Fruit fly (Drosophila melanogaster) whole organism, prepupa: ENCODE measurements around the gene CG8219.
A peak's percentile ranks its signal among the peaks of the same experiment; 100 is the strongest.

Experiments used
- CG10631 ChIP-seq: fragments of 200-800 bp; sonication (Bioruptor generic); optimal IDR thresholded peaks from 2 replicates; lab custom pipeline; 2016; ENCODE audit warnings: missing biosample characterization, missing genetic modification characterization
- CG10669 ChIP-seq: fragments of 200-800 bp; sonication (Bioruptor generic); optimal IDR thresholded peaks from 3 replicates; lab custom pipeline; 2018; ENCODE audit warnings: missing biosample characterization, mild to moderate bottlenecking, missing genetic modification characterization, moderate library complexity
- CG11294 ChIP-seq: fragments of 200-800 bp; sonication (Bioruptor generic); IDR thresholded peaks from 2 replicates; pipeline ENCODE4 v1.3.6; 2022; ENCODE audit warnings: missing biosample characterization, missing genetic modification characterization
- CG11762 ChIP-seq: fragments of 200-800 bp; sonication (Bioruptor generic); optimal IDR thresholded peaks from 3 replicates; lab custom pipeline; 2016; ENCODE audit warnings: missing biosample characterization, missing genetic modification characterization; ENCODE audit not compliant: insufficient read depth
- CG11902 ChIP-seq: fragments of 200-800 bp; sonication (Bioruptor generic); optimal IDR thresholded peaks from 3 replicates; lab custom pipeline; 2016; ENCODE audit warnings: missing biosample characterization, missing genetic modification characterization
- CG15336 ChIP-seq: fragments of 200-800 bp; sonication (Bioruptor generic); IDR thresholded peaks from 2 replicates; pipeline ENCODE4 v1.3.6; 2022; ENCODE audit warnings: missing biosample characterization, missing genetic modification characterization
- CG1621 ChIP-seq: fragments of 200-800 bp; sonication (Bioruptor generic); optimal IDR thresholded peaks from 3 replicates; lab custom pipeline; 2018; ENCODE audit warnings: missing biosample characterization, mild to moderate bottlenecking, missing genetic modification characterization
- CG16779 ChIP-seq: fragments of 200-800 bp; sonication (Bioruptor generic); optimal IDR thresholded peaks from 3 replicates; lab custom pipeline; 2017; ENCODE audit warnings: missing biosample characterization, mild to moderate bottlenecking, missing genetic modification characterization
- CG3032 ChIP-seq: fragments of 200-800 bp; optimal IDR thresholded peaks from 2 replicates; lab custom pipeline; 2019; ENCODE audit warnings: missing biosample characterization, mild to moderate bottlenecking, missing genetic modification characterization, moderate library complexity
- CG31627 ChIP-seq: fragments of 200-800 bp; sonication (Bioruptor generic); optimal IDR thresholded peaks from 3 replicates; lab custom pipeline; 2016; ENCODE audit warnings: missing biosample characterization, missing genetic modification characterization
- CG32006 ChIP-seq: fragments of 200-800 bp; sonication (Bioruptor generic); optimal IDR thresholded peaks from 3 replicates; lab custom pipeline; 2017; ENCODE audit warnings: missing biosample characterization, mild to moderate bottlenecking, missing genetic modification characterization
- CG3919 ChIP-seq: fragments of 200-800 bp; sonication (Bioruptor generic); optimal IDR thresholded peaks from 3 replicates; lab custom pipeline; 2016; ENCODE audit warnings: missing biosample characterization, missing genetic modification characterization
- CG4318 ChIP-seq: fragments of 200-800 bp; sonication (Bioruptor generic); optimal IDR thresholded peaks from 3 replicates; lab custom pipeline; 2017; ENCODE audit warnings: missing biosample characterization, mild to moderate bottlenecking, missing genetic modification characterization
- CG6276 ChIP-seq: fragments of 200-800 bp; sonication (Bioruptor generic); optimal IDR thresholded peaks from 2 replicates; lab custom pipeline; 2017; ENCODE audit warnings: missing biosample characterization, mild to moderate bottlenecking, missing genetic modification characterization
- CG6792 ChIP-seq: fragments of 200-800 bp; sonication (Bioruptor generic); optimal IDR thresholded peaks from 3 replicates; lab custom pipeline; 2016; ENCODE audit warnings: missing biosample characterization, missing genetic modification characterization
- CG6808 ChIP-seq: fragments of 200-800 bp; sonication (Bioruptor generic); optimal IDR thresholded peaks from 3 replicates; lab custom pipeline; 2017; ENCODE audit warnings: missing biosample characterization, missing genetic modification characterization, mild to moderate bottlenecking, moderate library complexity, missing genetic modification reagents
- CG6854 ChIP-seq: fragments of 200-800 bp; sonication (Bioruptor generic); optimal IDR thresholded peaks from 2 replicates; lab custom pipeline; 2017; ENCODE audit warnings: missing biosample characterization, mild to moderate bottlenecking, missing genetic modification characterization
- CG7368 ChIP-seq: fragments of 200-800 bp; sonication (Bioruptor generic); optimal IDR thresholded peaks from 3 replicates; lab custom pipeline; 2016; ENCODE audit warnings: missing biosample characterization, missing genetic modification characterization
- CG8119 ChIP-seq: fragments of 200-800 bp; sonication (Bioruptor generic); IDR thresholded peaks from 3 replicates; pipeline ENCODE4 v1.3.6; 2022; ENCODE audit warnings: missing biosample characterization, missing genetic modification characterization
- CG8632 ChIP-seq: fragments of 200-800 bp; sonication (Bioruptor generic); optimal IDR thresholded peaks from 3 replicates; lab custom pipeline; 2016; ENCODE audit warnings: missing biosample characterization, missing genetic modification characterization
- Eip78C ChIP-seq: fragments of 200-800 bp; sonication (Bioruptor generic); peaks from one replicate; lab custom pipeline; 2016; ENCODE audit warnings: missing biosample characterization, missing genetic modification characterization
- Eip93F ChIP-seq: fragments of 200-800 bp; sonication (Bioruptor generic); optimal IDR thresholded peaks from 2 replicates; lab custom pipeline; 2016; ENCODE audit warnings: missing biosample characterization, mild to moderate bottlenecking, missing genetic modification characterization
- Ets21C ChIP-seq: fragments of 200-800 bp; sonication (Bioruptor generic); optimal IDR thresholded peaks from 3 replicates; lab custom pipeline; 2016; ENCODE audit warnings: missing biosample characterization, missing genetic modification characterization
- Ets96B ChIP-seq: fragments of 200-800 bp; optimal IDR thresholded peaks from 2 replicates; lab custom pipeline; 2019; ENCODE audit warnings: missing biosample characterization, mild to moderate bottlenecking, missing genetic modification characterization, moderate library complexity
- Gug ChIP-seq: fragments of 200-800 bp; sonication (Bioruptor generic); IDR thresholded peaks from 2 replicates; pipeline ENCODE4 v1.3.6; 2022; ENCODE audit warnings: missing biosample characterization, missing genetic modification characterization
- Hr38 ChIP-seq: sonication (Bioruptor generic); optimal IDR thresholded peaks from 2 replicates; lab custom pipeline; 2016; ENCODE audit warnings: missing biosample characterization, missing genetic modification characterization
- Hr39 ChIP-seq: fragments of 200-800 bp; sonication (Bioruptor generic); optimal IDR thresholded peaks from 2 replicates; lab custom pipeline; 2016; ENCODE audit warnings: missing biosample characterization, missing genetic modification characterization
- Hr4 ChIP-seq: fragments of 200-800 bp; sonication (Bioruptor generic); optimal IDR thresholded peaks from 3 replicates; lab custom pipeline; 2016; ENCODE audit warnings: missing biosample characterization, missing genetic modification characterization
- Lpt ChIP-seq: fragments of 200-800 bp; sonication (Bioruptor generic); optimal IDR thresholded peaks from 3 replicates; lab custom pipeline; 2016; ENCODE audit warnings: missing biosample characterization, missing genetic modification characterization
- Met ChIP-seq: fragments of 200-800 bp; sonication (Bioruptor generic); optimal IDR thresholded peaks from 3 replicates; lab custom pipeline; 2016; ENCODE audit warnings: missing biosample characterization, missing genetic modification characterization
- Smox ChIP-seq: fragments of 200-800 bp; sonication (Bioruptor generic); optimal IDR thresholded peaks from 3 replicates; lab custom pipeline; 2016; ENCODE audit warnings: missing biosample characterization, missing genetic modification characterization
- Sox102F ChIP-seq: fragments of 200-800 bp; sonication (Bioruptor generic); optimal IDR thresholded peaks from 2 replicates; lab custom pipeline; 2016; ENCODE audit warnings: missing biosample characterization, mild to moderate bottlenecking, missing genetic modification characterization
- Sox14 ChIP-seq: fragments of 200-800 bp; sonication (Bioruptor generic); optimal IDR thresholded peaks from 3 replicates; lab custom pipeline; 2016; ENCODE audit warnings: missing biosample characterization, missing genetic modification characterization
- Sox15 ChIP-seq: fragments of 200-800 bp; sonication (Bioruptor generic); optimal IDR thresholded peaks from 3 replicates; lab custom pipeline; 2016; ENCODE audit warnings: missing biosample characterization, missing genetic modification characterization
- achi ChIP-seq: fragments of 200-800 bp; sonication (Bioruptor generic); optimal IDR thresholded peaks from 3 replicates; lab custom pipeline; 2016; ENCODE audit warnings: missing biosample characterization, missing genetic modification characterization
- acj6 ChIP-seq: fragments of 200-800 bp; sonication (Bioruptor generic); optimal IDR thresholded peaks from 3 replicates; lab custom pipeline; 2016; ENCODE audit warnings: missing biosample characterization, missing genetic modification characterization
- dac ChIP-seq: fragments of 200-800 bp; sonication (Bioruptor generic); optimal IDR thresholded peaks from 2 replicates; lab custom pipeline; 2017; ENCODE audit warnings: missing biosample characterization, mild to moderate bottlenecking, missing genetic modification characterization
- eg ChIP-seq: fragments of 200-800 bp; sonication (Bioruptor generic); IDR thresholded peaks from 3 replicates; pipeline ENCODE4 v1.3.6; 2022; ENCODE audit warnings: missing biosample characterization, missing genetic modification characterization
- esn ChIP-seq: fragments of 200-800 bp; sonication (Bioruptor generic); optimal IDR thresholded peaks from 2 replicates; lab custom pipeline; 2016; ENCODE audit warnings: missing biosample characterization, mild to moderate bottlenecking, missing genetic modification characterization, moderate library complexity
- fd59A ChIP-seq: fragments of 200-800 bp; sonication (Bioruptor generic); optimal IDR thresholded peaks from 2 replicates; lab custom pipeline; 2017; ENCODE audit warnings: missing biosample characterization, mild to moderate bottlenecking, missing genetic modification characterization, missing genetic modification reagents
- fd85E ChIP-seq: fragments of 200-800 bp; sonication (Bioruptor generic); optimal IDR thresholded peaks from 3 replicates; lab custom pipeline; 2016; ENCODE audit warnings: missing biosample characterization, missing genetic modification characterization
- fkh ChIP-seq: fragments of 200-800 bp; sonication (Bioruptor generic); optimal IDR thresholded peaks from 3 replicates; lab custom pipeline; 2017; ENCODE audit warnings: missing biosample characterization, mild to moderate bottlenecking, missing genetic modification characterization, moderate library complexity
- lz ChIP-seq: fragments of 200-800 bp; sonication (Bioruptor generic); optimal IDR thresholded peaks from 3 replicates; lab custom pipeline; 2016; ENCODE audit warnings: missing biosample characterization, missing genetic modification characterization
- net ChIP-seq: fragments of 200-800 bp; sonication (Bioruptor generic); optimal IDR thresholded peaks from 3 replicates; lab custom pipeline; 2016; ENCODE audit warnings: missing biosample characterization, missing genetic modification characterization
- pdm3 ChIP-seq: fragments of 200-800 bp; sonication (Bioruptor generic); optimal IDR thresholded peaks from 3 replicates; lab custom pipeline; 2016; ENCODE audit warnings: missing biosample characterization, missing genetic modification characterization
- spab ChIP-seq: fragments of 200-800 bp; sonication (Bioruptor generic); optimal IDR thresholded peaks from 2 replicates; lab custom pipeline; 2017; ENCODE audit warnings: missing biosample characterization, mild to moderate bottlenecking, missing genetic modification characterization, missing genetic modification reagents
- ss ChIP-seq, 2 experiments: fragments of 200-800 bp; sonication (Bioruptor generic); optimal IDR thresholded peaks; 2 replicates in 1 of 2; 3 replicates in 1 of 2; lab custom pipeline; 2017 to 2018; ENCODE audit warnings: mild to moderate bottlenecking in 2 of 2, missing biosample characterization in 2 of 2, missing genetic modification characterization in 2 of 2, moderate library complexity in 1 of 2
- svp ChIP-seq: fragments of 200-800 bp; sonication (Bioruptor generic); peaks from one replicate; lab custom pipeline; 2016; ENCODE audit warnings: missing biosample characterization, missing genetic modification characterization
- topi ChIP-seq: fragments of 200-800 bp; sonication (Bioruptor generic); optimal IDR thresholded peaks from 3 replicates; lab custom pipeline; 2016; ENCODE audit warnings: missing biosample characterization, missing genetic modification characterization

CG8219 gene

dm6 chr3L:6181776-6182175 lies 18.5 kb upstream of the CG8219 start, which contains the start of gene CG10274 (continued):
- TF ChIP-seq Eip78C (GFP tag; lab: Kevin White, UChicago): no peak
- no peak for TF ChIP-seq net (GFP tag; lab: Kevin White, UChicago)
- TF ChIP-seq Met (GFP tag; lab: Kevin White, UChicago): no peak
- TF ChIP-seq Ets96B (tag; lab: Kevin White, UChicago): peak; percentile 64
- no peak for TF ChIP-seq CG6808
- TF ChIP-seq CG10631: no peak
- TF ChIP-seq Sox14: no peak

- peak; percentile 83 for TF ChIP-seq topi (GFP tag; lab: Kevin White, UChicago)
- TF ChIP-seq esn (GFP tag; lab: Kevin White, UChicago): peak; percentile 90
- peak; percentile 74 for TF ChIP-seq Ets21C (GFP tag; lab: Kevin White, UChicago)
- TF ChIP-seq CG6276 (GFP tag; lab: Kevin White, UChicago): peak; percentile 36
- peak; percentile 87 for TF ChIP-seq CG32006
- TF ChIP-seq Hr38 (GFP tag; lab: Kevin White, UChicago): no peak
- peak; percentile 72 for TF ChIP-seq Sox15 (GFP tag; lab: Kevin White, UChicago)
- peak; percentile 81 for TF ChIP-seq CG16779
- TF ChIP-seq dac: peak; percentile 85
- peak; percentile 82 for TF ChIP-seq CG8632 (GFP tag; lab: Kevin White, UChicago)
- peak; percentile 93 for TF ChIP-seq net (GFP tag; lab: Kevin White, UChicago)
- peak; percentile 85 for TF ChIP-seq Lpt (GFP tag; lab: Kevin White, UChicago)
- TF ChIP-seq eg: peak; percentile 92
- TF ChIP-seq CG11762 (GFP tag; lab: Kevin White, UChicago): peak; percentile 69
- TF ChIP-seq svp (GFP tag; lab: Kevin White, UChicago): peak; percentile 92
- peak; percentile 91 for TF ChIP-seq CG15336 (GFP tag; lab: Robert Waterston, UW)
- peak; percentile 93 for TF ChIP-seq Hr4
- TF ChIP-seq fkh (GFP tag; lab: Kevin White, UChicago): peak; percentile 89
- TF ChIP-seq CG6792 (GFP tag; lab: Kevin White, UChicago): peak; percentile 85
- peak; percentile 88 for TF ChIP-seq Sox14
- TF ChIP-seq Met (GFP tag; lab: Kevin White, UChicago): peak; percentile 85
- TF ChIP-seq pdm3 (GFP tag; lab: Kevin White, UChicago): peak; percentile 86
- TF ChIP-seq CG3919 (GFP tag; lab: Kevin White, UChicago): peak; percentile 93
- peak; percentile 87 for TF ChIP-seq CG31627 (GFP tag; lab: Kevin White, UChicago)
- peak; percentile 80 for TF ChIP-seq CG11294
- TF ChIP-seq spab (GFP tag; lab: Kevin White, UChicago): peak; percentile 81
- peak; percentile 83 for TF ChIP-seq Smox (GFP tag; lab: Kevin White, UChicago)
- peak; percentile 90 for TF ChIP-seq achi (GFP tag; lab: Kevin White, UChicago)
- peak; percentile 85 for TF ChIP-seq CG10669 (GFP tag; lab: Kevin White, UChicago)
- TF ChIP-seq CG11902 (GFP tag; lab: Kevin White, UChicago): peak; percentile 68
- TF ChIP-seq ss (GFP tag; optimal IDR thresholded peaks at IDR 0.05; lab: Kevin White, UChicago): no peak
- TF ChIP-seq Hr39 (GFP tag; lab: Kevin White, UChicago): peak; percentile 85
- peak; percentile 83 for TF ChIP-seq lz (GFP tag; lab: Kevin White, UChicago)
- TF ChIP-seq CG3032 (tag; lab: Kevin White, UChicago): peak; percentile 81
- TF ChIP-seq acj6 (GFP tag; lab: Kevin White, UChicago): peak; percentile 90
- TF ChIP-seq Gug: peak; percentile 72
- peak; percentile 91 for TF ChIP-seq CG8119 (GFP tag; lab: Robert Waterston, UW)
- peak; percentile 88 for TF ChIP-seq Sox102F (GFP tag; lab: Kevin White, UChicago)
- TF ChIP-seq CG4318 (GFP tag; lab: Kevin White, UChicago): peak; percentile 71
- TF ChIP-seq Eip93F: peak; percentile 80
- TF ChIP-seq fd59A: peak; percentile 71
- peak; percentile 96 for TF ChIP-seq Eip78C (GFP tag; lab: Kevin White, UChicago)
- peak; percentile 86 for TF ChIP-seq CG1621 (tag; lab: Kevin White, UChicago)
- TF ChIP-seq CG7368 (GFP tag; lab: Kevin White, UChicago): peak; percentile 91
- TF ChIP-seq CG6854 (GFP tag; lab: Kevin White, UChicago): peak; percentile 65
- TF ChIP-seq fd85E (GFP tag; lab: Kevin White, UChicago): peak; percentile 51
These were observed 15.3 kb upstream of the CG8219 start, which contains the start of the genes D19B and CG43293 for dm6 chr3L:6184884-6185438. TSS of gene D19B (minus strand) at chr3L:6184920. TSS of gene CG43293 (plus strand) at chr3L:6185189.
